Worm (Caenorhabditis elegans) whole organism, midembryonic: ENCODE results near the gene gadr-3.

Source experiments
- cog-1 ChIP-seq: sonication (generic microtip); optimal IDR thresholded peaks from 2 replicates; lab custom pipeline; 2016; ENCODE audit warnings: missing genetic modification characterization, missing compliant biosample characterization
- med-1 ChIP-seq: sonication (generic microtip); optimal IDR thresholded peaks from 2 replicates; lab custom pipeline; 2017; ENCODE audit warnings: missing genetic modification characterization, mild to moderate bottlenecking, missing compliant biosample characterization, antibody characterized with exemption, missing genetic modification reagents; ENCODE audit not compliant: insufficient read depth

DNA sequence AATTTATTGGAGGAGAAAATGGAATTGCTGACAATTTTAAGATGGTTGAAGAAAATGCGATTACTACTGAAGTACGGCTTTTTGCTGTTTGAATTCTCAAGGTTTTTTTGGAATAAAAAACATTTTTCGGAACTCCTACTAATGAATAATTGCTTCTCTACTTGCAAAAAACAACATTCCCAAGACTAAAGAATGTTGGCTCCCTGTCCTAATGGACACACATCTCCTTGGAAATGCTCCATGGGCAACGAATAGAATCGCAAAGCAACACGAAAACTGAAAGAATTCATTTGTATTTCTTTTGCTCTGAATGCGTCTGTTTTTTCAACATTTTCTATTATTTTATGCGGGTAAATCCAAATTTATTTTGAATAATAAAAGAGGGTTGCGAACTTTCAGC lies 12.9 kb downstream of the gadr-3 start, which contains the start of gene C18F10.2:
- TF ChIP-seq med-1 (GFP tag; lab: Kevin White, UChicago) (no peak), cog-1 (tag; lab: Kevin White, UChicago) (no peak)
